Worm (Caenorhabditis elegans) whole organism, young adult: ENCODE data around the gene clc-21.

Experiments
- F52B5.7 ChIP-seq: sonication (generic microtip); optimal IDR thresholded peaks from 2 replicates; lab custom pipeline; 2016; ENCODE audit warnings: mild to moderate bottlenecking, missing genetic modification characterization, missing compliant biosample characterization
- F55B11.4 ChIP-seq: sonication (generic microtip); optimal IDR thresholded peaks from 2 replicates; lab custom pipeline; 2016; ENCODE audit warnings: missing compliant biosample characterization, missing genetic modification characterization, borderline replicate concordance; ENCODE audit not compliant: insufficient read depth
- Y79H2A.3 ChIP-seq: fragments of 200-800 bp; sonication (Bioruptor generic); conservative IDR thresholded peaks from 2 replicates; pipeline ENCODE4 v1.3.6; 2022; ENCODE audit warnings: missing genetic modification reagents, missing genetic modification characterization, missing compliant biosample characterization
- aptf-2 ChIP-seq: fragments of 200-800 bp; sonication (Bioruptor generic); conservative IDR thresholded peaks from 2 replicates; pipeline ENCODE4 v1.3.6; 2022; ENCODE audit warnings: missing genetic modification reagents, missing genetic modification characterization, missing compliant biosample characterization
- dox-1 ChIP-seq: fragments of 200-800 bp; sonication (Bioruptor generic); IDR thresholded peaks from 2 replicates; pipeline ENCODE4 v1.3.6; 2022; ENCODE audit warnings: missing genetic modification reagents, missing genetic modification characterization, missing compliant biosample characterization
- ets-4 ChIP-seq: fragments of 200-800 bp; sonication (Bioruptor generic); optimal IDR thresholded peaks from 2 replicates; lab custom pipeline; 2018; ENCODE audit warnings: mild to moderate bottlenecking, missing genetic modification characterization, missing compliant biosample characterization
- him-1 ChIP-seq: sonication (generic microtip); optimal IDR thresholded peaks from 2 replicates; lab custom pipeline; 2016; ENCODE audit warnings: missing genotype, missing genetic modification reagents, missing genetic modification characterization, missing compliant biosample characterization
- lag-1 ChIP-seq: fragments of 200-800 bp; sonication (Bioruptor generic); IDR thresholded peaks from 2 replicates; pipeline ENCODE4 v1.3.6; 2022; ENCODE audit warnings: missing genetic modification reagents, missing genetic modification characterization, missing compliant biosample characterization
- snpc-1.3 ChIP-seq: sonication (generic microtip); optimal IDR thresholded peaks from 2 replicates; lab custom pipeline; 2017; ENCODE audit warnings: missing genetic modification characterization, mild to moderate bottlenecking, missing compliant biosample characterization, antibody characterized with exemption, moderate library complexity, missing genotype, missing genetic modification reagents; ENCODE audit not compliant: insufficient read depth
- snpc-4 ChIP-seq, 5 experiments: fragments of 150-350 bp in 1 of 5; sonication (generic microtip) in 4 of 5; optimal IDR thresholded peaks; 2 replicates each; lab custom pipeline; 2014 to 2018; ENCODE audit warnings: missing genetic modification characterization in 5 of 5, missing biosample characterization in 3 of 5, antibody characterized with exemption in 2 of 5, mild to moderate bottlenecking in 2 of 5, missing compliant biosample characterization in 2 of 5, missing genotype in 2 of 5, moderate library complexity in 2 of 5, missing genetic modification reagents in 1 of 5
- somi-1 ChIP-seq: fragments of 200-800 bp; sonication (Bioruptor generic); optimal IDR thresholded peaks from 2 replicates; lab custom pipeline; 2018; ENCODE audit warnings: mild to moderate bottlenecking, missing genetic modification characterization, missing compliant biosample characterization
- tbp1 ChIP-seq: fragments of 200-800 bp; sonication (Bioruptor generic); optimal IDR thresholded peaks from 2 replicates; lab custom pipeline; 2018; ENCODE audit warnings: mild to moderate bottlenecking, missing genetic modification characterization, missing compliant biosample characterization
- unc-62 ChIP-seq: fragments of 150-350 bp; optimal IDR thresholded peaks from 2 replicates; lab custom pipeline; 2014; ENCODE audit warnings: missing biosample characterization, missing genetic modification reagents, missing genetic modification characterization

- no peak for TF ChIP-seq dox-1 (GFP tag; lab: Robert Waterston, UW)
- TF ChIP-seq lag-1 (GFP tag; lab: Robert Waterston, UW): no peak
- TF ChIP-seq F55B11.4 (tag; lab: Kevin White, UChicago): no peak
- no peak for TF ChIP-seq Y79H2A.3 (GFP tag; lab: Robert Waterston, UW)
- TF ChIP-seq him-1 (tag; lab: Kevin White, UChicago): no peak
- TF ChIP-seq ets-4: no peak
- no peak for TF ChIP-seq snpc-1.3 (tag; lab: Kevin White, UChicago)
- TF ChIP-seq F52B5.7: no peak
- no peak for TF ChIP-seq snpc-4 (GFP tag; optimal IDR thresholded peaks at IDR 0.05; lab: Kevin White, UChicago)
- TF ChIP-seq snpc-4 (tag; optimal IDR thresholded peaks at IDR 0.05; lab: Kevin White, UChicago): no peak
- TF ChIP-seq tbp1 (GFP tag; lab: Kevin White, UChicago): no peak
- no peak for TF ChIP-seq unc-62 (GFP tag; lab: Kevin White, UChicago)
- TF ChIP-seq aptf-2: no peak
- no peak for TF ChIP-seq somi-1 (GFP tag; lab: Kevin White, UChicago)
Observed at ce11 chrV:17414951-17415350, 2.0 kb upstream of the clc-21 start, which contains the start of gene T27C5.12.
